Worm (Caenorhabditis elegans) whole organism, L4 larva: ENCODE measurements around the gene K02C4.3.

ENCODE experiments used
- D1046.2 ChIP-seq: fragments of 200-800 bp; sonication (Bioruptor generic); IDR thresholded peaks from 2 replicates; pipeline ENCODE4 v1.3.6; 2022; ENCODE audit warnings: missing genetic modification characterization, missing compliant biosample characterization
- F37D6.2 ChIP-seq: sonication (generic microtip); optimal IDR thresholded peaks from 2 replicates; lab custom pipeline; 2016; ENCODE audit warnings: mild to moderate bottlenecking, missing genetic modification characterization, missing compliant biosample characterization
- Y48G9A.11 ChIP-seq: fragments of 200-800 bp; sonication (Bioruptor generic); IDR thresholded peaks from 2 replicates; pipeline ENCODE4 v1.3.6; 2022; ENCODE audit warnings: missing genetic modification reagents, missing genetic modification characterization, missing compliant biosample characterization
- Y5F2A.4 ChIP-seq: fragments of 200-800 bp; sonication (Bioruptor generic); optimal IDR thresholded peaks from 2 replicates; lab custom pipeline; 2018; ENCODE audit warnings: mild to moderate bottlenecking, missing genetic modification characterization, missing compliant biosample characterization
- ama-1 ChIP-seq: fragments of 150-350 bp; optimal IDR thresholded peaks from 2 replicates; lab custom pipeline; 2014; ENCODE audit warnings: inconsistent platforms, mixed read lengths
- ceh-32 ChIP-seq: sonication (generic microtip); optimal IDR thresholded peaks from 2 replicates; lab custom pipeline; 2016; ENCODE audit warnings: mild to moderate bottlenecking, missing genetic modification characterization, missing compliant biosample characterization; ENCODE audit not compliant: poor library complexity
- daf-19 ChIP-seq: fragments of 200-800 bp; sonication (Bioruptor generic); conservative IDR thresholded peaks from 2 replicates; pipeline ENCODE4 v1.3.6; 2022; ENCODE audit warnings: missing genetic modification characterization, missing compliant biosample characterization
- gei-8 ChIP-seq: fragments of 200-800 bp; sonication (Bioruptor generic); optimal IDR thresholded peaks from 2 replicates; lab custom pipeline; 2018; ENCODE audit warnings: mild to moderate bottlenecking, missing genetic modification characterization, missing compliant biosample characterization
- nhr-11 ChIP-seq: fragments of 150-350 bp; optimal IDR thresholded peaks from 2 replicates; lab custom pipeline; 2014; ENCODE audit warnings: missing biosample characterization, missing genetic modification characterization
- nhr-111 ChIP-seq: fragments of 200-800 bp; sonication (Bioruptor generic); optimal IDR thresholded peaks from 2 replicates; lab custom pipeline; 2018; ENCODE audit warnings: mild to moderate bottlenecking, missing genetic modification characterization, missing compliant biosample characterization
- pha-4 ChIP-seq, 2 experiments: fragments of 150-350 bp in 1 of 2; fragments of 200-800 bp in 1 of 2; sonication (Bioruptor generic) in 1 of 2; IDR thresholded peaks in 1 of 2; optimal IDR thresholded peaks in 1 of 2; 2 replicates each; pipeline versions ENCODE4 v1.3.6 to Lab custom; 2014 to 2022; ENCODE audit warnings: missing genetic modification characterization in 2 of 2, missing genetic modification reagents in 2 of 2, missing biosample characterization in 1 of 2, missing compliant biosample characterization in 1 of 2
- unc-62 ChIP-seq, 3 experiments: fragments of 150-350 bp in 1 of 3; sonication (generic microtip); optimal IDR thresholded peaks in 2 of 3; peaks in 1 of 3; 1 replicate in 1 of 3; 2 replicates in 2 of 3; lab custom pipeline; 2014 to 2017; ENCODE audit warnings: missing biosample characterization in 3 of 3, missing genetic modification characterization in 3 of 3, missing genetic modification reagents in 3 of 3, missing genotype in 1 of 3
- ztf-11 ChIP-seq: fragments of 150-350 bp; optimal IDR thresholded peaks from 2 replicates; lab custom pipeline; 2014; ENCODE audit warnings: missing biosample characterization, missing genetic modification characterization

DNA sequence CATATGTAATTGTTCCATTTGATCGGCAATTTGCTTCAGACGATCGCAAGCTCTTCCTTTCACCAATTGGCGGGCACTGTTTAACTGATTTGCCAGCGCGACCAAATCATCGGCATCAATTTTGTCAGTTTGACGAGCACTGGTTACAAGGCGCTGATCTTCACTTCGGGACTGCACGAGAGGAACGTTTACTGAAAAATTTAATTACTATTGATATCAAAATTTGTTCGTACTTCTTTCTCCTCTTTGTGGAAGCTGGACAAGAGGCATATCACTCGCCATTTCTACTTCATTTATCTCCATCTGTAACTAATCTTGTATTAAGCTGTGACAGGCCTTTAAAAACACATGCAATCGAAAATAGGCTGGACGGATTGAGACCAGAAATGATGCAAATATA lies 48.8 kb downstream of the K02C4.3 start, which contains the start of gene C08B11.9:
- TF ChIP-seq F37D6.2 (tag; lab: Kevin White, UChicago), result no peak
- no peak for TF ChIP-seq D1046.2
- no peak for TF ChIP-seq nhr-111
- no peak for TF ChIP-seq ama-1 (lab: Kevin White, UChicago)
- TF ChIP-seq Y5F2A.4 (GFP tag; lab: Kevin White, UChicago), result no peak
- no peak for TF ChIP-seq nhr-11 (tag; lab: Kevin White, UChicago)
- TF ChIP-seq pha-4 (GFP tag; IDR thresholded peaks at IDR 0.05; lab: Robert Waterston, UW), result no peak
- TF ChIP-seq pha-4 (tag; optimal IDR thresholded peaks at IDR 0.05; lab: Kevin White, UChicago), result no peak
- TF ChIP-seq ceh-32, result no peak
- TF ChIP-seq daf-19 (GFP tag; lab: Robert Waterston, UW), result no peak
- no peak for TF ChIP-seq ztf-11
- no peak for TF ChIP-seq gei-8 (GFP tag; lab: Kevin White, UChicago)
- no peak for TF ChIP-seq Y48G9A.11 (GFP tag; lab: Robert Waterston, UW)
- no peak for TF ChIP-seq unc-62 (GFP tag; optimal IDR thresholded peaks at IDR 0.05 in 1 of 2; lab: Kevin White, UChicago)
- TF ChIP-seq unc-62 (tag; optimal IDR thresholded peaks at IDR 0.05; lab: Kevin White, UChicago), result no peak
